2 fruit fly cellular contexts compared by ENCODE assay signal in genomic region chr2L:7659561-7659960, dm6.
TF ChIP-seq lines count a peak whose summit lies in the region.

No protein-coding gene starts in this region.

- TF ChIP-seq CTCF in whole organism, embryonic (GFP tag; optimal IDR thresholded peaks at IDR 0.05; lab: Kevin White, UChicago): no peak

TF ChIP-seq in whole organism, adult, 20 proteins besides CTCF, POLR2A, EP300 and RAD21:
- TF ChIP-seq CG14711 (tag; optimal IDR thresholded peaks at IDR 0.05; lab: Kevin White, UChicago) (no peak), CG33017 (tag; optimal IDR thresholded peaks at IDR 0.05; lab: Kevin White, UChicago) (no peak), pad (GFP tag; optimal IDR thresholded peaks at IDR 0.05; lab: Kevin White, UChicago) (peak; percentile 54), CG7101 (tag; optimal IDR thresholded peaks at IDR 0.05; lab: Kevin White, UChicago) (no peak)

TF ChIP-seq in whole organism, embryonic, 481 proteins besides CTCF, POLR2A, EP300 and RAD21:
- TF ChIP-seq jumu (GFP tag; optimal IDR thresholded peaks at IDR 0.05; lab: Kevin White, UChicago): no peak
- TF ChIP-seq CG10321 (GFP tag; IDR thresholded peaks at IDR 0.05; lab: Robert Waterston, UW): peak; percentile 61; the same call in 1 of the 2 replicates
- 0 out of 2 replicates have a peak, but pooled peaks have one; percentile 7 for TF ChIP-seq CG14667 (GFP tag; IDR thresholded peaks at IDR 0.05; lab: Robert Waterston, UW)
- no peak for TF ChIP-seq CG6813 (GFP tag; optimal IDR thresholded peaks at IDR 0.05; lab: Kevin White, UChicago)
